Fruit fly (Drosophila melanogaster): ENCODE data around the gene CG15432.

dm6 chr2L:4433608-4434007, 8.5 kb upstream of the CG15432 start, which contains the start of the genes CG34177 and CG34178:
- no peak for TF ChIP-seq CG8478 (optimal IDR thresholded peaks at IDR 0.05)
- TF ChIP-seq CTCF (optimal IDR thresholded peaks at IDR 0.05), result no peak
